Worm (Caenorhabditis elegans) whole organism, L1 larva: ENCODE results near the gene F26A1.8.

ENCODE experiments used
- Y116A8C.19 ChIP-seq: sonication (generic microtip); optimal IDR thresholded peaks from 2 replicates; lab custom pipeline; 2016; ENCODE audit warnings: missing compliant biosample characterization, missing genetic modification characterization, borderline replicate concordance
- aly-2 ChIP-seq: fragments of 150-350 bp; optimal IDR thresholded peaks from 2 replicates; lab custom pipeline; 2014; ENCODE audit warnings: missing biosample characterization, missing genetic modification characterization
- blmp-1 ChIP-seq: fragments of 150-350 bp; optimal IDR thresholded peaks from 2 replicates; lab custom pipeline; 2014; ENCODE audit warnings: missing biosample characterization, missing genetic modification characterization
- ceh-63 ChIP-seq: fragments of 200-800 bp; sonication (Bioruptor generic); optimal IDR thresholded peaks from 2 replicates; lab custom pipeline; 2018; ENCODE audit warnings: mild to moderate bottlenecking, missing genetic modification characterization, missing compliant biosample characterization
- ceh-8 ChIP-seq: fragments of 200-800 bp; sonication (Bioruptor generic); optimal IDR thresholded peaks from 2 replicates; lab custom pipeline; 2018; ENCODE audit warnings: mild to moderate bottlenecking, missing genetic modification characterization, moderate library complexity, missing compliant biosample characterization
- ceh-90 ChIP-seq: sonication (generic microtip); optimal IDR thresholded peaks from 2 replicates; lab custom pipeline; 2016; ENCODE audit warnings: missing genetic modification characterization, missing compliant biosample characterization
- dpl-1 ChIP-seq, 3 experiments: fragments of 150-350 bp in 2 of 3; sonication (generic microtip) in 1 of 3; optimal IDR thresholded peaks; 2 replicates each; lab custom pipeline; 2014 to 2017; ENCODE audit warnings: missing biosample characterization in 3 of 3, missing genetic modification characterization in 3 of 3, missing genetic modification reagents in 3 of 3
- dsc-1 ChIP-seq: sonication (generic microtip); optimal IDR thresholded peaks from 2 replicates; lab custom pipeline; 2016; ENCODE audit warnings: mild to moderate bottlenecking, missing genetic modification characterization, missing compliant biosample characterization
- efl-1 ChIP-seq, 4 experiments: fragments of 150-350 bp; optimal IDR thresholded peaks in 3 of 4; peaks in 1 of 4; 1 replicate in 1 of 4; 2 replicates in 3 of 4; lab custom pipeline; 2014; ENCODE audit warnings: missing biosample characterization in 2 of 4, missing genetic modification characterization in 2 of 4, missing genetic modification reagents in 2 of 4
- fkh-4 ChIP-seq: sonication (generic microtip); optimal IDR thresholded peaks from 2 replicates; lab custom pipeline; 2016; ENCODE audit warnings: missing compliant biosample characterization, missing genetic modification characterization, borderline replicate concordance
- fkh-8 ChIP-seq: sonication (generic microtip); optimal IDR thresholded peaks from 2 replicates; lab custom pipeline; 2016; ENCODE audit warnings: mild to moderate bottlenecking, missing genetic modification characterization, missing compliant biosample characterization
- grh-1 ChIP-seq: fragments of 200-800 bp; sonication (Bioruptor generic); IDR thresholded peaks from 2 replicates; pipeline ENCODE4 v1.3.6; 2022; ENCODE audit warnings: missing genetic modification reagents, missing genetic modification characterization, missing compliant biosample characterization
- hpl-2 ChIP-seq: fragments of 150-350 bp; optimal IDR thresholded peaks from 2 replicates; lab custom pipeline; 2014; ENCODE audit warnings: missing biosample characterization, missing genetic modification reagents, missing genetic modification characterization
- irx-1 ChIP-seq: sonication (generic microtip); optimal IDR thresholded peaks from 2 replicates; lab custom pipeline; 2016; ENCODE audit warnings: missing genetic modification characterization, missing compliant biosample characterization
- lir-3 ChIP-seq: sonication (generic microtip); optimal IDR thresholded peaks from 2 replicates; lab custom pipeline; 2016; ENCODE audit warnings: mild to moderate bottlenecking, missing genetic modification characterization, moderate library complexity, missing compliant biosample characterization; ENCODE audit not compliant: poor library complexity
- lsy-2 ChIP-seq, 2 experiments: fragments of 150-350 bp; optimal IDR thresholded peaks; 2 replicates each; lab custom pipeline; 2014; ENCODE audit warnings: missing biosample characterization in 2 of 2, missing genetic modification characterization in 2 of 2
- mab-9 ChIP-seq: fragments of 200-800 bp; sonication (Bioruptor generic); IDR thresholded peaks from 2 replicates; pipeline ENCODE4 v1.3.6; 2022; ENCODE audit warnings: missing genetic modification reagents, missing genetic modification characterization, missing compliant biosample characterization
- nhr-20 ChIP-seq: sonication (generic microtip); optimal IDR thresholded peaks from 2 replicates; lab custom pipeline; 2016; ENCODE audit warnings: mild to moderate bottlenecking, missing genetic modification characterization, missing compliant biosample characterization
- nhr-28 ChIP-seq: fragments of 150-350 bp; optimal IDR thresholded peaks from 2 replicates; lab custom pipeline; 2014; ENCODE audit warnings: missing biosample characterization, missing genetic modification characterization
- nhr-47 ChIP-seq: sonication (generic microtip); optimal IDR thresholded peaks from 2 replicates; lab custom pipeline; 2016; ENCODE audit warnings: mild to moderate bottlenecking, missing genetic modification characterization, moderate library complexity, missing compliant biosample characterization
- nhr-71 ChIP-seq: sonication (generic microtip); optimal IDR thresholded peaks from 2 replicates; lab custom pipeline; 2016; ENCODE audit warnings: mild to moderate bottlenecking, missing genetic modification characterization, moderate library complexity, missing compliant biosample characterization
- nhr-85 ChIP-seq: sonication (generic microtip); peaks from one replicate; lab custom pipeline; 2016; ENCODE audit warnings: missing genetic modification characterization, inconsistent platforms, missing compliant biosample characterization
- nhr-90 ChIP-seq: sonication (generic microtip); optimal IDR thresholded peaks from 2 replicates; lab custom pipeline; 2016; ENCODE audit warnings: mild to moderate bottlenecking, missing genetic modification characterization, missing compliant biosample characterization; ENCODE audit not compliant: poor library complexity
- rnt-1 ChIP-seq: sonication (generic microtip); optimal IDR thresholded peaks from 2 replicates; lab custom pipeline; 2016; ENCODE audit warnings: mild to moderate bottlenecking, missing genetic modification characterization, moderate library complexity, missing compliant biosample characterization
- snu-23 ChIP-seq: sonication (generic microtip); optimal IDR thresholded peaks from 2 replicates; lab custom pipeline; 2016; ENCODE audit warnings: missing genetic modification characterization, missing compliant biosample characterization
- sptf-1 ChIP-seq: fragments of 150-350 bp; optimal IDR thresholded peaks from 2 replicates; lab custom pipeline; 2014; ENCODE audit warnings: missing biosample characterization, missing genetic modification characterization
- sup-37 ChIP-seq: fragments of 200-800 bp; sonication (Bioruptor generic); optimal IDR thresholded peaks from 2 replicates; lab custom pipeline; 2018; ENCODE audit warnings: mild to moderate bottlenecking, missing genetic modification characterization, missing compliant biosample characterization
- swsn-7 ChIP-seq: sonication (generic microtip); optimal IDR thresholded peaks from 2 replicates; lab custom pipeline; 2016; ENCODE audit warnings: missing genetic modification characterization, missing compliant biosample characterization
- tbx-2 ChIP-seq: sonication (generic microtip); optimal IDR thresholded peaks from 2 replicates; lab custom pipeline; 2016; ENCODE audit warnings: missing genetic modification characterization, missing compliant biosample characterization
- tlp-1 ChIP-seq: fragments of 150-350 bp; optimal IDR thresholded peaks from 2 replicates; lab custom pipeline; 2014; ENCODE audit warnings: missing biosample characterization, missing genetic modification characterization
- unc-130 ChIP-seq: fragments of 150-350 bp; optimal IDR thresholded peaks from 2 replicates; lab custom pipeline; 2017; ENCODE audit warnings: missing biosample characterization, missing genetic modification characterization, inconsistent platforms
- unc-62 ChIP-seq: fragments of 150-350 bp; optimal IDR thresholded peaks from 2 replicates; lab custom pipeline; 2014; ENCODE audit warnings: missing biosample characterization, missing genetic modification reagents, missing genetic modification characterization
- zag-1 ChIP-seq: fragments of 150-350 bp; optimal IDR thresholded peaks from 2 replicates; lab custom pipeline; 2014; ENCODE audit warnings: missing biosample characterization, missing genetic modification characterization
- ztf-11 ChIP-seq, 2 experiments: sonication (generic microtip); optimal IDR thresholded peaks; 2 replicates each; lab custom pipeline; 2016 to 2017; ENCODE audit warnings: missing genetic modification characterization in 2 of 2, missing biosample characterization in 1 of 2, missing compliant biosample characterization in 1 of 2

The F26A1.8 gene

DNA sequence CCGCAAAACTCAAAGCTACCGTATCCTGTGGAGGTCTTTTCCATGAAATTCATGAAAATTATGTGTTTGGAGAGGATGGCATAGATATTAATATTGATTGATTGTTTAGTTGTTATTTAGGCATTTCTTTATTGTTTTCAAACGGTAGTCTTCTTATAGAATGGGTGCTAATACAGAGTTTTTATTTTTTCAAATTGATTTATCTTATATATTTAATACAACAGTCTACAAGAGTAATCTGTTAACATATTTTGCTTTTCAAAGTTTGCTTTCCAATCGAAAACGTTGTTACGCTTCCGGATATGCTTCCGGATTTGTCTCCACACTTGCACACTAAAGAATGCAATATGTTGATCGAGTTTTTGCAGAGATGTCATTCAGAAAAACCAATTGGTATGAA is 44.7 kb upstream of the F26A1.8 start, which contains the start of gene C35D10.17:
Gene C35D10.17, plus strand, starts transcription at position 301 of the 400 bp plus-strand sequence.
- no peak for TF ChIP-seq ceh-63 (GFP tag; lab: Kevin White, UChicago)
- no peak for TF ChIP-seq irx-1 (tag; lab: Kevin White, UChicago)
- no peak for TF ChIP-seq sup-37 (GFP tag; lab: Kevin White, UChicago)
- TF ChIP-seq fkh-4 (tag; lab: Kevin White, UChicago), result no peak
- no peak for TF ChIP-seq zag-1
- no peak for TF ChIP-seq blmp-1 (tag; lab: Kevin White, UChicago)
- no peak for TF ChIP-seq nhr-71 (tag; lab: Kevin White, UChicago)
- TF ChIP-seq ceh-8, result no peak
- no peak for TF ChIP-seq sptf-1 (tag; lab: Kevin White, UChicago)
- no peak for TF ChIP-seq hpl-2 (GFP tag; lab: Kevin White, UChicago)
- TF ChIP-seq aly-2, result no peak
- TF ChIP-seq grh-1 (GFP tag; lab: Robert Waterston, UW), result no peak

DNA sequence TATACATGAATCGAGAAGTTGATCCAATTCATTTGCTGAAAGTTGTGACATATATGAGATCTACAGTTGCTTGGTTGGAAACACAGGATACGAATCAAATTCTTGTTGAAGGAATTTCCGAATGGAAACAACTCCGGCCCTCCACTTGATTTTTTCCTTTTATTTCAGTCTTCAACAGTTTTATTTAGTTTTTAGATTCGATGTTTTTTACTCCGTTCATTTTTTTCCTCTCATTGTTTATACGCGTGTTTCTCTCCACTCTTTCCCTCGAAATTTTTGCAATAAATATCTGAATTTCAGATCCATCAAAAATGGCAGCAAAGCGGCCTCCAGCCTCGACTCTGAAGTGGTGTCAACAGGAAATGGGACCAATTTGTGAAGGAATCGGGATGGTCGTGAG is 41.1 kb upstream of the F26A1.8 start, which contains the start of gene coq-8:
Gene coq-8, plus strand, starts transcription at position 301 of the 400 bp plus-strand sequence.
- no peak for TF ChIP-seq unc-130 (tag; lab: Kevin White, UChicago)
- no peak for TF ChIP-seq mab-9 (GFP tag; lab: Robert Waterston, UW)
- no peak for TF ChIP-seq nhr-28
- no peak for TF ChIP-seq tlp-1 (tag; lab: Kevin White, UChicago)
- TF ChIP-seq ceh-8, result no peak

DNA sequence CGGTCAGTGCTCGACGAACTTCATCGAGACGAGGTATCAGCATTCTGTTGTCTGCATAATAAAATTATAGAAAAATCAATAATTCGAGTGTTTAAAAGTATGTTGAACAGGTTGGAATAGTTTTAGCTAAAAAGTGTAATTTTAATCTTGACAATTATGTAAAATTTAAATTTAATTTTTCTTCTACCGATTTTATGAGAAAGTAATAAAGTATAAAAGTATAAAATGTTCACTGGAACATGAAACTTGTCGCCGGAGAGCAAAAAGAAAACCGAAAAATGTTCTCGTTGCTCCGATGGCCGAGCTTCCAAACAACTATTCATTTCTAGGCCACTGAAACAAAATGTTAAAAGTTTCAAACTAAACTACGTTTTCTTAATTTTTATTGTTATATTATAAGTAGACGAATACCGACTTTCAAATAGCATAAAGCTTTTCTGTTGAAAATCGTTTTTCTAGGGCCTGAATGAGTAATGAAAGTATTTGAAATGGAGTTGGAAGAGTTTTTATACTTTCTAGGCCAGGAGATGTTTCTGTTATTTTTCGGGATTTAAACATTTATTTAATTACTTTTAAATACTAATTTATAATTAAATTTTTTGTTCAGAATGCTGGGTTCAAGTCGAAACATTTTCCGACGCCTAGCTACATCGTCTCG is 39.8 kb upstream of the F26A1.8 start, which contains the start of the genes C35D10.10 and C35D10.5:
Gene C35D10.10, minus strand, starts transcription at position 51 of the 658 bp plus-strand sequence.
Gene C35D10.5, plus strand, starts transcription at position 608 of the 658 bp plus-strand sequence.
- TF ChIP-seq swsn-7 (tag; lab: Kevin White, UChicago), result no peak
- TF ChIP-seq dpl-1 (GFP tag; optimal IDR thresholded peaks at IDR 0.05; lab: Kevin White, UChicago), result peak in 2 of 3 experiments; percentile 4 to 17
- peak; percentile 33 for TF ChIP-seq irx-1 (tag; lab: Kevin White, UChicago)
- no peak for TF ChIP-seq fkh-8 (tag; lab: Kevin White, UChicago)
- TF ChIP-seq nhr-71 (tag; lab: Kevin White, UChicago), result peak; percentile 34
- no peak for TF ChIP-seq nhr-85 (tag; lab: Kevin White, UChicago)
- no peak for TF ChIP-seq Y116A8C.19
- TF ChIP-seq efl-1 (optimal IDR thresholded peaks at IDR 0.05; lab: Kevin White, UChicago), result no peak
- TF ChIP-seq efl-1 (GFP tag; optimal IDR thresholded peaks at IDR 0.05 in 1 of 2; lab: Kevin White, UChicago), result peak in 1 of 2 experiments; percentile 27
- TF ChIP-seq ceh-90 (tag; lab: Kevin White, UChicago), result peak; percentile 81
- TF ChIP-seq nhr-47 (tag; lab: Kevin White, UChicago), result peak; percentile 42
- TF ChIP-seq nhr-90 (tag; lab: Kevin White, UChicago), result peak; percentile 48
- TF ChIP-seq rnt-1 (tag; lab: Kevin White, UChicago), result peak; percentile 8
- TF ChIP-seq lsy-2 (tag; optimal IDR thresholded peaks at IDR 0.05; lab: Kevin White, UChicago), result peak in 1 of 2 experiments; percentile 35
- peak; percentile 62 for TF ChIP-seq lir-3
- TF ChIP-seq nhr-20 (tag; lab: Kevin White, UChicago), result peak; percentile 12
- TF ChIP-seq snu-23 (GFP tag; lab: Kevin White, UChicago), result peak; percentile 4
- peak; percentile 20 for TF ChIP-seq tbx-2 (tag; lab: Kevin White, UChicago)
- peak in 1 of 2 experiments; percentile 39 for TF ChIP-seq ztf-11 (tag; optimal IDR thresholded peaks at IDR 0.05; lab: Kevin White, UChicago)
- peak; percentile 7 for TF ChIP-seq dsc-1
- TF ChIP-seq, all 84 proteins: peak for 15

DNA sequence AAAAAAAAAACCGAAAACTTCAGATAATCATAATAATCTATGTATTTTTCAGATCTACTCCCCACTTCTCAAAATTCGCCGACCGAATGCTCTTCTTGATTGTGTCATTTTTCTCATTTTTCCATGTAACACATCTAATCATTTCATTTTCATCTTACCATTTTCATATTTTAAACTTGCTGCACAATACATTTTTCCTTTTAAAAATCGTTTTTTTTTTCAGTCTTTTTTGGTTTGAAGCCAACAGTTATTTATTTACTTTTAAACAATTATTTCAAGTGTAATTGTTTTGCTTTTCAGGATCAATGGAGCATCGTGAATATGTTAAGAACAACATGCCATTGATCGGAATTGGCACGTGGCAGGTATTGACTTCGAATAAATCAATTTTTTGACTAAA is 37.0 kb upstream of the F26A1.8 start, which contains the start of gene C35D10.6:
Gene C35D10.6, plus strand, starts transcription at position 301 of the 400 bp plus-strand sequence.
- TF ChIP-seq unc-62 (GFP tag; lab: Kevin White, UChicago), result no peak
- no peak for TF ChIP-seq efl-1 (optimal IDR thresholded peaks at IDR 0.05; lab: Kevin White, UChicago)
- TF ChIP-seq efl-1 (GFP tag; optimal IDR thresholded peaks at IDR 0.05 in 1 of 2; lab: Kevin White, UChicago), result peak in 1 of 2 experiments; percentile 76
